Worm (Caenorhabditis elegans) whole organism, L4/young adult: ENCODE results near the gene zzz-1.

Source experiments
- W03F9.2 ChIP-seq: fragments of 150-350 bp; optimal IDR thresholded peaks from 2 replicates; lab custom pipeline; 2014; ENCODE audit warnings: missing biosample characterization, missing genetic modification characterization
- dao-5 ChIP-seq: sonication (generic microtip); optimal IDR thresholded peaks from 2 replicates; lab custom pipeline; 2016; ENCODE audit warnings: missing genotype, missing genetic modification characterization, moderate library complexity, missing compliant biosample characterization
- him-1 ChIP-seq: sonication (generic microtip); optimal IDR thresholded peaks from 2 replicates; lab custom pipeline; 2016; ENCODE audit warnings: missing genotype, missing genetic modification reagents, missing genetic modification characterization, missing compliant biosample characterization

DNA sequence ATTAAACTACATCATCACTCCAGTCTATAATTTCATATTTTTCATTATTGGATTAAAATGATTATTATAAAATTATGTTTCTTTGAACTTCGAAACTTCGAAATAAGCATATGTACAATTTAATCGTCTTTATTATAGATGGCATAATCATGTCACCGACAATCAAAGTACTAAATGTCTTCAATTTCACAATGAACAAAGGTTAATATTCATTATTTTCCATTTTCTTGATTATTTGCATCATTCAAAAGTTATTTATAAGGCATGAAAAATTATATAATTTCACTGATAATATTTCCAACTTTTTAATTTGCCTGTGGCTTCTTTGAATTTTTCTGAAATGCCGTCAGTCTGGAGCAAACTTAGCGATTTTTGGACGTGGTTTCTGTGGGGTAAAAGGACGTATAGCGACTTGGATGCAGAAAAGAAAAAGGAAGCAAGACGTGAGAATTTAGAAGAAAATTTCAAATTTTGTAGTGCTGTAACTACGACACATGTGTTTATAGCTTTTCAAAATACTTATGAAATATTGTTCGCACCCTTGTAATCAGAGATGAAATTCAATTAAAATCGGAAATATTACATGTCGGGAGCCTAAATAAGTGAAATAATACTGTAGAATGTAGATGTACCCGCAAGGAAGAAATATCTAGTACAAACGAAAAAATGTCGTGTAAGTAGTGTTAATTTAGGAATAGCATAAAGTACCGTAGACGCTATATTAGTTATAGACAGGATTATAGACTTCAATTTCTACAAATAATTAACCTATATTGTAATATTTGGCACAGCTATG is 46.9 kb upstream of the zzz-1 start, which contains the start of gene F17C11.13:
- no peak for TF ChIP-seq dao-5 (tag; lab: Kevin White, UChicago)
- no peak for TF ChIP-seq him-1
- no peak for TF ChIP-seq W03F9.2
